Fruit fly (Drosophila melanogaster): Measurements from ENCODE around the gene Atxn7.
A peak's percentile ranks its signal among the peaks of the same experiment; 100 is the strongest.

Gene Atxn7

DNA sequence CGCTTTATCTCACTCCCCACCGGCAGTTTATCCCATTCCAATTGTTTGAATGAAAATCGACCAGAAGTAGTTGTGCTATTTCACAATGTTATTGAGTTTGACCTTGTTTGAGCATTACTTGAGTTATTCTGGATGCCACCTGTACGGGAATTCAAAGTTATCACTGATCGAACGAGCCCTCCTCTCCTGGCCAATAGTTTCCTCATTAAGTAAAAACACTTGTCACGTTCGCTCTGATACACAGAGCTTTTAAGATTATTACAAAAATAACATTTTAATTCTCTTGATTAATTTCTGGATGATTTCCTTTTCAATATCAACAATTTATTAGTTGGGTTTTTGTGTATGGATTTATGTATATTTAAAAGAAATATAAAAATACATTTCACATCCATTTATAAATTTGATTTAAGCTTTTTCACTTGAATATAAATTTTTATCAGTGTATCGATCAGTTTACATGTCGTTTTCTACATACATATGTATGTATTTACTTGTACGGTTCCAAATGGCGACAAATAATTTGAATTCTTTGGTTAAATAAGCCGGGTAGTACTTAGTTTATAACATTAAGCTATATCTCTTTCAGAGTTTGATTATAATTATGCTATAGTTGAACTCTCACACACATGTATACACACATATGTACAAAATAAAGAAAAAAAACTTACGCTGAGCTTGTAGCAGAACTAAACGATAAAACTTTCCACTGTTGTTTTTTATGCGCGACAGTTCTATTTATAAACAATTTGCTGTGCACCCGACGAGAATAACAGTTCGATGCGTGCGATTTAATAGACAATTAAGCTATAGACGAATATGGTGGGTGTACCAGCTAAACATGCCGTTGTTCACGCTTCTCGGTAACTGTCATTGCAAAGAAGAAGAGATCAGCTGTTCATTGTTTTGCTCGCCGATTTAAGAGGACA, 1.6 kb upstream of the Atxn7 start, which contains the start of the genes CG3609 and CG15390 (continued):
- TF ChIP-seq cato (GFP tag; optimal IDR thresholded peaks at IDR 0.05; ENCODE audit: borderline replicate concordance) (peak; percentile 41), dan (GFP tag; IDR thresholded peaks at IDR 0.05) (no peak), CG30020 (tag; optimal IDR thresholded peaks at IDR 0.05) (peak; percentile 63), CG14965 (GFP tag; optimal IDR thresholded peaks at IDR 0.05; ENCODE audit: borderline replicate concordance) (peak; percentile 65), pita (GFP tag; optimal IDR thresholded peaks at IDR 0.05) (no peak), CG13296 (GFP tag; optimal IDR thresholded peaks at IDR 0.05) (peak; percentile 64), ssp (GFP tag; IDR thresholded peaks at IDR 0.05) (no peak), slp2 (GFP tag; optimal IDR thresholded peaks at IDR 0.05) (peak; percentile 69), MESR4 (GFP tag; optimal IDR thresholded peaks at IDR 0.05) (peak; percentile 72), CG10543 (GFP tag; optimal IDR thresholded peaks at IDR 0.05) (peak; percentile 90), CG7987 (GFP tag; optimal IDR thresholded peaks at IDR 0.05) (peak; percentile 72), fd64A (GFP tag; optimal IDR thresholded peaks at IDR 0.05) (no peak), wor (GFP tag; IDR thresholded peaks at IDR 0.05) (peak; percentile 9; the same call in 1 of the 2 replicates), Oli (tag; optimal IDR thresholded peaks at IDR 0.05) (peak; percentile 30), bowl (GFP tag; IDR thresholded peaks at IDR 0.05) (peak; percentile 29; the same call in 1 of the 2 replicates), CG12769 (tag; optimal IDR thresholded peaks at IDR 0.05) (peak; percentile 94), lov (optimal IDR thresholded peaks at IDR 0.05) (no peak), lov (GFP tag; IDR thresholded peaks at IDR 0.05) (peak; percentile 30; the same call in 2 of the 3 replicates), stwl (tag; optimal IDR thresholded peaks at IDR 0.05) (peak; percentile 25), CG8388 (GFP tag; optimal IDR thresholded peaks at IDR 0.05) (peak; percentile 31), ems (GFP tag; optimal IDR thresholded peaks at IDR 0.05) (peak; percentile 91), C15 (GFP tag; IDR thresholded peaks at IDR 0.05) (peak; percentile 72; the same call in 1 of the 3 replicates), CG2678 (tag; optimal IDR thresholded peaks at IDR 0.05) (peak; percentile 66), PHDP (tag; optimal IDR thresholded peaks at IDR 0.05) (peak; percentile 77), dati (GFP tag; IDR thresholded peaks at IDR 0.05) (peak; percentile 74; the same call in 1 of the 2 replicates), Camta (GFP tag; optimal IDR thresholded peaks at IDR 0.05) (peak; percentile 67), Poxn (GFP tag; IDR thresholded peaks at IDR 0.05) (peak; percentile 63), bcd (GFP tag; optimal IDR thresholded peaks at IDR 0.05) (peak; percentile 71), CG12299 (tag; optimal IDR thresholded peaks at IDR 0.05) (peak; percentile 78), tll (GFP tag; optimal IDR thresholded peaks at IDR 0.05) (no peak), CG4820 (GFP tag; optimal IDR thresholded peaks at IDR 0.05) (peak; percentile 76), CG17359 (tag; optimal IDR thresholded peaks at IDR 0.05) (peak; percentile 62), grn (GFP tag; optimal IDR thresholded peaks at IDR 0.05) (peak; percentile 40), trh (GFP tag; optimal IDR thresholded peaks at IDR 0.05) (peak; percentile 57), Nf-YC (tag; optimal IDR thresholded peaks at IDR 0.05) (peak; percentile 59), ac (GFP tag; optimal IDR thresholded peaks at IDR 0.05) (no peak), CoRest (tag; optimal IDR thresholded peaks at IDR 0.05) (peak; percentile 62), CG6689 (GFP tag; IDR thresholded peaks at IDR 0.05) (peak; percentile 47), CG12942 (GFP tag; optimal IDR thresholded peaks at IDR 0.05) (peak; percentile 77), NC2β (GFP tag; optimal IDR thresholded peaks at IDR 0.05) (peak; percentile 88), CG14667 (GFP tag; IDR thresholded peaks at IDR 0.05) (peak; percentile 65), jigr1 (GFP tag; IDR thresholded peaks at IDR 0.05) (no peak), CG13424 (tag; optimal IDR thresholded peaks at IDR 0.05) (peak; percentile 72), fu2 (GFP tag; optimal IDR thresholded peaks at IDR 0.05) (peak; percentile 83), mld (GFP tag; IDR thresholded peaks at IDR 0.05; ENCODE audit: partially characterized antibody) (no peak), sob (GFP tag; IDR thresholded peaks at IDR 0.05) (peak; percentile 89), E2f1 (GFP tag; IDR thresholded peaks at IDR 0.05) (peak; percentile 54), CG10274 (GFP tag; optimal IDR thresholded peaks at IDR 0.05) (no peak)

All from whole organism, embryonic.